Worm (Caenorhabditis elegans): ENCODE results near the gene ZK402.1.

DNA sequence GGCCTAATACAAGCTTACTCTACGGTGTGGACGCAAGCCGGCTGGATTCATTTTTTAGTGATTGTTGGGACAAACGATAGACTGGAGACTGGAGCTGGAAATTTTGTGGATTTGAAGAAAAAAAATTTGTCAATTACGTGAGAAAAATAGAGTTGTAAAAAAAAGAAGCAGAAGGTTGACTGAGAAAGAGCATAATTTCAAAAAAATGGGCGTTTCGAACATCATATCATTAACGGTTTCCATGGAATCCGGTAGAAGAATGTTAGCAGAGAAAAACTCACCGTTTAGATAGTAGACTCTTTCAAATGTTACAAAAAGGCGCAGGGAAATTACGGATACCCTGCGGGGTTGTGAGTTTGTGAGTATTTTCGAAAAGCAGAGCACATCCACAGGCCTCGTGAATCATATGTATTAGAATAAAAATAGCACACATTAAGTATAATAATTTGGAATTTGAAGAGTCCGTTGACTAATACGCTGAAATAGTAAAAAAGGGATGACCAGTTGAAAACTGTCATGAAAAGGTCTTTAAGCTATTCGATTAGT lies 33.3 kb upstream of the ZK402.1 start, which contains the start of gene F56C3.7:
- TF ChIP-seq lin-13 (tag; optimal IDR thresholded peaks at IDR 0.05), result no peak
- TF ChIP-seq elt-3 (tag; optimal IDR thresholded peaks at IDR 0.05), result no peak
- TF ChIP-seq nhr-76 (tag; optimal IDR thresholded peaks at IDR 0.05), result no peak
- TF ChIP-seq nhr-12 (tag; optimal IDR thresholded peaks at IDR 0.05), result no peak
- TF ChIP-seq lsy-2 (tag; optimal IDR thresholded peaks at IDR 0.05), result no peak

Data from whole organism, mixed stage, embryonic.